Worm (Caenorhabditis elegans) whole organism, L1 larva: Measurements from ENCODE around the gene mrps-21.

Source experiments
- C16A3.4 ChIP-seq: fragments of 150-350 bp; optimal IDR thresholded peaks from 2 replicates; lab custom pipeline; 2014; ENCODE audit warnings: missing biosample characterization, missing genetic modification characterization
- C34B4.2 ChIP-seq: sonication (generic microtip); optimal IDR thresholded peaks from 2 replicates; lab custom pipeline; 2017; ENCODE audit warnings: mild to moderate bottlenecking, missing genetic modification characterization, missing compliant biosample characterization
- F16B12.6 ChIP-seq: fragments of 150-350 bp; optimal IDR thresholded peaks from 2 replicates; lab custom pipeline; 2014; ENCODE audit warnings: missing biosample characterization, missing genetic modification characterization
- Y116A8C.19 ChIP-seq: sonication (generic microtip); optimal IDR thresholded peaks from 2 replicates; lab custom pipeline; 2016; ENCODE audit warnings: missing compliant biosample characterization, missing genetic modification characterization, borderline replicate concordance
- aha-1 ChIP-seq: fragments of 150-350 bp; optimal IDR thresholded peaks from 2 replicates; lab custom pipeline; 2014; ENCODE audit warnings: missing biosample characterization, missing genetic modification characterization
- ama-1 ChIP-seq: fragments of 150-350 bp; optimal IDR thresholded peaks from 2 replicates; lab custom pipeline; 2014
- ceh-8 ChIP-seq: fragments of 200-800 bp; sonication (Bioruptor generic); optimal IDR thresholded peaks from 2 replicates; lab custom pipeline; 2018; ENCODE audit warnings: mild to moderate bottlenecking, missing genetic modification characterization, moderate library complexity, missing compliant biosample characterization
- ceh-82 ChIP-seq, 3 experiments: fragments of 150-350 bp in 1 of 3; sonication (generic microtip) in 2 of 3; optimal IDR thresholded peaks; 2 replicates each; lab custom pipeline; 2014 to 2017; ENCODE audit warnings: missing biosample characterization in 3 of 3, missing genetic modification characterization in 3 of 3
- ceh-88 ChIP-seq: fragments of 200-800 bp; sonication (Bioruptor generic); IDR thresholded peaks from 2 replicates; pipeline ENCODE4 v1.3.6; 2022; ENCODE audit warnings: missing genetic modification characterization, missing compliant biosample characterization
- ceh-90 ChIP-seq: sonication (generic microtip); optimal IDR thresholded peaks from 2 replicates; lab custom pipeline; 2016; ENCODE audit warnings: missing genetic modification characterization, missing compliant biosample characterization
- efl-3 ChIP-seq: fragments of 200-800 bp; sonication (Bioruptor generic); optimal IDR thresholded peaks from 2 replicates; lab custom pipeline; 2018; ENCODE audit warnings: mild to moderate bottlenecking, missing genetic modification characterization, missing compliant biosample characterization
- egl-27 ChIP-seq, 2 experiments: fragments of 150-350 bp in 1 of 2; sonication (generic microtip); optimal IDR thresholded peaks; 3 replicates each; lab custom pipeline; 2017 to 2018; ENCODE audit warnings: missing biosample characterization in 2 of 2, missing genetic modification characterization in 2 of 2, missing genetic modification reagents in 2 of 2
- ets-5 ChIP-seq: fragments of 200-800 bp; sonication (Bioruptor generic); IDR thresholded peaks from 2 replicates; pipeline ENCODE4 v1.3.6; 2022; ENCODE audit warnings: missing genetic modification characterization, missing compliant biosample characterization
- fkh-4 ChIP-seq: sonication (generic microtip); optimal IDR thresholded peaks from 2 replicates; lab custom pipeline; 2016; ENCODE audit warnings: missing compliant biosample characterization, missing genetic modification characterization, borderline replicate concordance
- fkh-8 ChIP-seq: sonication (generic microtip); optimal IDR thresholded peaks from 2 replicates; lab custom pipeline; 2016; ENCODE audit warnings: mild to moderate bottlenecking, missing genetic modification characterization, missing compliant biosample characterization
- hlh-17 ChIP-seq: fragments of 200-800 bp; sonication (Bioruptor generic); optimal IDR thresholded peaks from 2 replicates; lab custom pipeline; 2018; ENCODE audit warnings: missing genetic modification characterization, mild to moderate bottlenecking, missing compliant biosample characterization, moderate library complexity, borderline replicate concordance
- irx-1 ChIP-seq: sonication (generic microtip); optimal IDR thresholded peaks from 2 replicates; lab custom pipeline; 2016; ENCODE audit warnings: missing genetic modification characterization, missing compliant biosample characterization
- isw-1 ChIP-seq: fragments of 200-800 bp; sonication (Bioruptor generic); IDR thresholded peaks from 2 replicates; pipeline ENCODE4 v1.3.6; 2022; ENCODE audit warnings: missing genetic modification characterization, missing compliant biosample characterization
- jun-1 ChIP-seq: fragments of 150-350 bp; optimal IDR thresholded peaks from 2 replicates; lab custom pipeline; 2014; ENCODE audit warnings: missing biosample characterization, missing genetic modification reagents, missing genetic modification characterization
- lin-13 ChIP-seq: fragments of 150-350 bp; optimal IDR thresholded peaks from 2 replicates; lab custom pipeline; 2014; ENCODE audit warnings: missing biosample characterization, missing genetic modification reagents, missing genetic modification characterization
- lin-14 ChIP-seq: fragments of 200-800 bp; sonication (Bioruptor generic); optimal IDR thresholded peaks from 2 replicates; lab custom pipeline; 2018; ENCODE audit warnings: mild to moderate bottlenecking, missing genetic modification characterization, moderate library complexity, missing compliant biosample characterization
- lin-15B ChIP-seq: fragments of 150-350 bp; sonication (generic microtip); optimal IDR thresholded peaks from 3 replicates; lab custom pipeline; 2014; ENCODE audit warnings: missing biosample characterization, missing genetic modification characterization
- lin-35 ChIP-seq, 2 experiments: fragments of 150-350 bp; optimal IDR thresholded peaks; 2 replicates each; lab custom pipeline; 2014; ENCODE audit warnings: missing biosample characterization in 2 of 2, missing genetic modification characterization in 2 of 2, missing genetic modification reagents in 2 of 2
- lir-3 ChIP-seq: sonication (generic microtip); optimal IDR thresholded peaks from 2 replicates; lab custom pipeline; 2016; ENCODE audit warnings: mild to moderate bottlenecking, missing genetic modification characterization, moderate library complexity, missing compliant biosample characterization; ENCODE audit not compliant: poor library complexity
- lsy-2 ChIP-seq, 2 experiments: fragments of 150-350 bp; optimal IDR thresholded peaks; 2 replicates each; lab custom pipeline; 2014; ENCODE audit warnings: missing biosample characterization in 2 of 2, missing genetic modification characterization in 2 of 2
- mdl-1 ChIP-seq, 2 experiments: fragments of 150-350 bp; optimal IDR thresholded peaks; 2 replicates each; lab custom pipeline; 2014 to 2017; ENCODE audit warnings: missing biosample characterization in 2 of 2, missing genetic modification characterization in 2 of 2, inconsistent platforms in 1 of 2
- mep-1 ChIP-seq: fragments of 150-350 bp; optimal IDR thresholded peaks from 2 replicates; lab custom pipeline; 2014; ENCODE audit warnings: missing biosample characterization, missing genetic modification characterization
- nhr-11 ChIP-seq: fragments of 150-350 bp; optimal IDR thresholded peaks from 2 replicates; lab custom pipeline; 2014; ENCODE audit warnings: missing biosample characterization, missing genetic modification characterization
- nhr-12 ChIP-seq: sonication (generic microtip); optimal IDR thresholded peaks from 2 replicates; lab custom pipeline; 2017; ENCODE audit warnings: missing biosample characterization, missing genetic modification characterization
- nhr-20 ChIP-seq: sonication (generic microtip); optimal IDR thresholded peaks from 2 replicates; lab custom pipeline; 2016; ENCODE audit warnings: mild to moderate bottlenecking, missing genetic modification characterization, missing compliant biosample characterization
- nhr-237 ChIP-seq: fragments of 150-350 bp; optimal IDR thresholded peaks from 2 replicates; lab custom pipeline; 2014; ENCODE audit warnings: missing biosample characterization, missing genetic modification characterization
- nhr-47 ChIP-seq: sonication (generic microtip); optimal IDR thresholded peaks from 2 replicates; lab custom pipeline; 2016; ENCODE audit warnings: mild to moderate bottlenecking, missing genetic modification characterization, moderate library complexity, missing compliant biosample characterization
- nhr-77 ChIP-seq: fragments of 150-350 bp; optimal IDR thresholded peaks from 2 replicates; lab custom pipeline; 2014; ENCODE audit warnings: missing biosample characterization, missing genetic modification characterization
- nhr-90 ChIP-seq: sonication (generic microtip); optimal IDR thresholded peaks from 2 replicates; lab custom pipeline; 2016; ENCODE audit warnings: mild to moderate bottlenecking, missing genetic modification characterization, missing compliant biosample characterization; ENCODE audit not compliant: poor library complexity
- pag-3 ChIP-seq: sonication (generic microtip); optimal IDR thresholded peaks from 2 replicates; lab custom pipeline; 2017; ENCODE audit warnings: missing genetic modification characterization, mild to moderate bottlenecking, missing compliant biosample characterization, antibody characterized with exemption, borderline replicate concordance; ENCODE audit not compliant: insufficient read depth
- skn-1 ChIP-seq: fragments of 150-350 bp; optimal IDR thresholded peaks from 2 replicates; lab custom pipeline; 2014; ENCODE audit warnings: missing biosample characterization, missing genetic modification characterization
- snpc-4 ChIP-seq: fragments of 150-350 bp; optimal IDR thresholded peaks from 2 replicates; lab custom pipeline; 2014; ENCODE audit warnings: missing biosample characterization, missing genetic modification characterization
- snu-23 ChIP-seq: sonication (generic microtip); optimal IDR thresholded peaks from 2 replicates; lab custom pipeline; 2016; ENCODE audit warnings: missing genetic modification characterization, missing compliant biosample characterization
- sptf-1 ChIP-seq: fragments of 150-350 bp; optimal IDR thresholded peaks from 2 replicates; lab custom pipeline; 2014; ENCODE audit warnings: missing biosample characterization, missing genetic modification characterization
- swsn-7 ChIP-seq: sonication (generic microtip); optimal IDR thresholded peaks from 2 replicates; lab custom pipeline; 2016; ENCODE audit warnings: missing genetic modification characterization, missing compliant biosample characterization
- tbx-2 ChIP-seq: sonication (generic microtip); optimal IDR thresholded peaks from 2 replicates; lab custom pipeline; 2016; ENCODE audit warnings: missing genetic modification characterization, missing compliant biosample characterization
- tlp-1 ChIP-seq: fragments of 150-350 bp; optimal IDR thresholded peaks from 2 replicates; lab custom pipeline; 2014; ENCODE audit warnings: missing biosample characterization, missing genetic modification characterization
- unc-30 ChIP-seq: sonication (generic microtip); optimal IDR thresholded peaks from 2 replicates; lab custom pipeline; 2017; ENCODE audit warnings: missing biosample characterization, missing genetic modification characterization
- vab-15 ChIP-seq: sonication (generic microtip); optimal IDR thresholded peaks from 2 replicates; lab custom pipeline; 2017; ENCODE audit warnings: missing genotype, mild to moderate bottlenecking, missing genetic modification characterization, missing compliant biosample characterization
- zag-1 ChIP-seq: fragments of 150-350 bp; optimal IDR thresholded peaks from 2 replicates; lab custom pipeline; 2014; ENCODE audit warnings: missing biosample characterization, missing genetic modification characterization
- zip-4 ChIP-seq: fragments of 200-800 bp; sonication (Bioruptor generic); optimal IDR thresholded peaks from 2 replicates; lab custom pipeline; 2018; ENCODE audit warnings: mild to moderate bottlenecking, missing genetic modification characterization, moderate library complexity, missing compliant biosample characterization
- ztf-11 ChIP-seq, 2 experiments: sonication (generic microtip); optimal IDR thresholded peaks; 2 replicates each; lab custom pipeline; 2016 to 2017; ENCODE audit warnings: missing genetic modification characterization in 2 of 2, missing biosample characterization in 1 of 2, missing compliant biosample characterization in 1 of 2
- ztf-4 ChIP-seq: fragments of 150-350 bp; optimal IDR thresholded peaks from 2 replicates; lab custom pipeline; 2014; ENCODE audit warnings: missing biosample characterization, missing genetic modification characterization

mrps-21 gene

ce11 chrIV:4660151-4661041 lies 1.1 kb upstream of the mrps-21 start, which contains the start of the genes F29B9.11 and jmjd-1.2 (continued):
- TF ChIP-seq hlh-17 (GFP tag; lab: Kevin White, UChicago) (no peak), ztf-11 (tag; optimal IDR thresholded peaks at IDR 0.05; lab: Kevin White, UChicago) (peak in 1 of 2 experiments; percentile 91), nhr-20 (tag; lab: Kevin White, UChicago) (peak; percentile 95), nhr-11 (tag; lab: Kevin White, UChicago) (peak; percentile 80), lsy-2 (tag; optimal IDR thresholded peaks at IDR 0.05; lab: Kevin White, UChicago) (peak; percentile 93), nhr-90 (peak; percentile 97), nhr-237 (peak; percentile 80), ceh-88 (GFP tag; lab: Robert Waterston, UW) (peak; percentile 88), nhr-47 (peak; percentile 96), lin-15B (tag; lab: Kevin White, UChicago) (peak; percentile 79), ztf-4 (peak; percentile 79), snpc-4 (peak; percentile 33), nhr-12 (tag; lab: Kevin White, UChicago) (no peak), ceh-8 (GFP tag; lab: Kevin White, UChicago) (peak; percentile 42), fkh-4 (tag; lab: Kevin White, UChicago) (peak; percentile 81), lin-14 (GFP tag; lab: Kevin White, UChicago) (peak; percentile 95), egl-27 (tag; optimal IDR thresholded peaks at IDR 0.05; lab: Kevin White, UChicago) (peak in 1 of 2 experiments; percentile 15), ama-1 (lab: Kevin White, UChicago) (peak; percentile 57), fkh-8 (tag; lab: Kevin White, UChicago) (peak; percentile 99), swsn-7 (peak; percentile 94), snu-23 (GFP tag; lab: Kevin White, UChicago) (peak; percentile 97), C34B4.2 (no peak), ceh-82 (tag; optimal IDR thresholded peaks at IDR 0.05; lab: Kevin White, UChicago) (peak; percentile 64 to 90 (median 82)), lir-3 (peak; percentile 91), aha-1 (tag; lab: Kevin White, UChicago) (peak; percentile 89), ets-5 (GFP tag; lab: Robert Waterston, UW) (no peak), irx-1 (peak; percentile 82), F16B12.6 (peak; percentile 29), pag-3 (no peak), tlp-1 (tag; lab: Kevin White, UChicago) (no peak), zip-4 (GFP tag; lab: Kevin White, UChicago) (peak; percentile 53), nhr-77 (tag; lab: Kevin White, UChicago) (peak; percentile 68), sptf-1 (tag; lab: Kevin White, UChicago) (no peak), lin-13 (GFP tag; lab: Kevin White, UChicago) (peak; percentile 86), efl-3 (GFP tag; lab: Kevin White, UChicago) (peak; percentile 15), mep-1 (peak; percentile 62), lin-35 (GFP tag; optimal IDR thresholded peaks at IDR 0.05; lab: Kevin White, UChicago) (peak; percentile 80 to 87), unc-30 (no peak), ceh-90 (tag; lab: Kevin White, UChicago) (peak; percentile 78), C16A3.4 (tag; lab: Kevin White, UChicago) (peak; percentile 80), Y116A8C.19 (peak; percentile 74), skn-1 (tag; lab: Kevin White, UChicago) (peak; percentile 79), isw-1 (GFP tag; lab: Robert Waterston, UW) (peak; percentile 93), jun-1 (tag; lab: Kevin White, UChicago) (peak; percentile 83), mdl-1 (tag; optimal IDR thresholded peaks at IDR 0.05; lab: Kevin White, UChicago) (peak in 1 of 2 experiments; percentile 72), vab-15 (tag; lab: Kevin White, UChicago) (peak; percentile 95), zag-1 (tag; lab: Kevin White, UChicago) (peak; percentile 49), tbx-2 (tag; lab: Kevin White, UChicago) (peak; percentile 98)
